Worm (Caenorhabditis elegans) whole organism, young adult: Measurements from ENCODE around the gene Y41D4A.4.

Experiments used
- B0035.1 ChIP-seq: sonication (generic microtip); optimal IDR thresholded peaks from 2 replicates; lab custom pipeline; 2016; ENCODE audit warnings: missing genetic modification characterization, mild to moderate bottlenecking, missing compliant biosample characterization, missing genotype, missing genetic modification reagents
- C06A6.2 ChIP-seq: fragments of 200-800 bp; sonication (Bioruptor generic); conservative IDR thresholded peaks from 2 replicates; pipeline ENCODE4 v1.3.6; 2022; ENCODE audit warnings: missing genetic modification characterization, missing compliant biosample characterization
- F10E7.11 ChIP-seq: sonication (generic microtip); optimal IDR thresholded peaks from 2 replicates; lab custom pipeline; 2017; ENCODE audit warnings: mild to moderate bottlenecking, missing genetic modification characterization, moderate library complexity, missing compliant biosample characterization
- F33H1.4 ChIP-seq: fragments of 200-800 bp; sonication (Bioruptor generic); IDR thresholded peaks from 2 replicates; pipeline ENCODE4 v1.3.6; 2022; ENCODE audit warnings: missing genetic modification reagents, missing genetic modification characterization, missing compliant biosample characterization
- F37B4.10 ChIP-seq: fragments of 200-800 bp; sonication (Bioruptor generic); IDR thresholded peaks from 2 replicates; pipeline ENCODE4 v1.3.6; 2022; ENCODE audit warnings: missing genetic modification characterization, missing compliant biosample characterization
- F49E8.2 ChIP-seq: sonication (generic microtip); optimal IDR thresholded peaks from 3 replicates; lab custom pipeline; 2017; ENCODE audit warnings: missing genetic modification characterization, mild to moderate bottlenecking, missing compliant biosample characterization, antibody characterized with exemption, moderate library complexity; ENCODE audit not compliant: insufficient read depth
- F52B5.7 ChIP-seq: sonication (generic microtip); optimal IDR thresholded peaks from 2 replicates; lab custom pipeline; 2016; ENCODE audit warnings: mild to moderate bottlenecking, missing genetic modification characterization, missing compliant biosample characterization
- F55B11.4 ChIP-seq: sonication (generic microtip); optimal IDR thresholded peaks from 2 replicates; lab custom pipeline; 2016; ENCODE audit warnings: missing compliant biosample characterization, missing genetic modification characterization, borderline replicate concordance; ENCODE audit not compliant: insufficient read depth
- F57A8.1 ChIP-seq: fragments of 200-800 bp; sonication (Bioruptor generic); optimal IDR thresholded peaks from 2 replicates; lab custom pipeline; 2018; ENCODE audit warnings: mild to moderate bottlenecking, missing genetic modification characterization, moderate library complexity, missing compliant biosample characterization
- F57C9.4 ChIP-seq: sonication (generic microtip); optimal IDR thresholded peaks from 2 replicates; lab custom pipeline; 2017; ENCODE audit warnings: mild to moderate bottlenecking, missing genetic modification characterization, missing compliant biosample characterization
- Y53F4B.3 ChIP-seq: fragments of 200-800 bp; sonication (Bioruptor generic); IDR thresholded peaks from 2 replicates; pipeline ENCODE4 v1.3.6; 2022; ENCODE audit warnings: missing genetic modification reagents, missing genetic modification characterization, missing compliant biosample characterization
- Y53G8AR.9 ChIP-seq: fragments of 200-800 bp; sonication (Bioruptor generic); conservative IDR thresholded peaks from 2 replicates; pipeline ENCODE4 v1.3.6; 2022; ENCODE audit warnings: missing genetic modification reagents, missing genetic modification characterization, missing compliant biosample characterization
- Y67H2A.10 ChIP-seq: fragments of 200-800 bp; sonication (Bioruptor generic); conservative IDR thresholded peaks from 2 replicates; pipeline ENCODE4 v1.3.6; 2022; ENCODE audit warnings: missing genetic modification reagents, missing genetic modification characterization, missing compliant biosample characterization
- aptf-2 ChIP-seq: fragments of 200-800 bp; sonication (Bioruptor generic); conservative IDR thresholded peaks from 2 replicates; pipeline ENCODE4 v1.3.6; 2022; ENCODE audit warnings: missing genetic modification reagents, missing genetic modification characterization, missing compliant biosample characterization
- aptf-3 ChIP-seq: fragments of 200-800 bp; sonication (Bioruptor generic); IDR thresholded peaks from 2 replicates; pipeline ENCODE4 v1.3.6; 2022; ENCODE audit warnings: missing genetic modification characterization, missing compliant biosample characterization
- bed-1 ChIP-seq: fragments of 200-800 bp; sonication (Bioruptor generic); IDR thresholded peaks from 2 replicates; pipeline ENCODE4 v1.3.6; 2022; ENCODE audit warnings: missing genetic modification reagents, missing genetic modification characterization, missing compliant biosample characterization
- bed-2 ChIP-seq: fragments of 200-800 bp; sonication (Bioruptor generic); IDR thresholded peaks from 2 replicates; pipeline ENCODE4 v1.3.6; 2022; ENCODE audit warnings: missing genetic modification reagents, missing genetic modification characterization, missing compliant biosample characterization
- ccch-3 ChIP-seq: fragments of 200-800 bp; sonication (Bioruptor generic); optimal IDR thresholded peaks from 2 replicates; lab custom pipeline; 2018; ENCODE audit warnings: mild to moderate bottlenecking, missing genetic modification characterization, missing compliant biosample characterization
- chd-7 ChIP-seq: sonication (generic microtip); optimal IDR thresholded peaks from 2 replicates; lab custom pipeline; 2016; ENCODE audit warnings: mild to moderate bottlenecking, missing genetic modification characterization, moderate library complexity, missing compliant biosample characterization
- egrh-3 ChIP-seq: fragments of 200-800 bp; sonication (Bioruptor generic); IDR thresholded peaks from 2 replicates; pipeline ENCODE4 v1.3.6; 2022; ENCODE audit warnings: missing genetic modification reagents, missing genetic modification characterization, missing compliant biosample characterization
- him-1 ChIP-seq: sonication (generic microtip); optimal IDR thresholded peaks from 2 replicates; lab custom pipeline; 2016; ENCODE audit warnings: missing genotype, missing genetic modification reagents, missing genetic modification characterization, missing compliant biosample characterization
- hmg-1.2 ChIP-seq: fragments of 200-800 bp; sonication (Bioruptor generic); IDR thresholded peaks from 2 replicates; pipeline ENCODE4 v1.3.6; 2022; ENCODE audit warnings: missing genetic modification reagents, missing genetic modification characterization, missing compliant biosample characterization
- hmg-20 ChIP-seq: fragments of 200-800 bp; sonication (Bioruptor generic); IDR thresholded peaks from 2 replicates; pipeline ENCODE4 v1.3.6; 2022; ENCODE audit warnings: missing genetic modification reagents, missing genetic modification characterization, missing compliant biosample characterization
- let-526 ChIP-seq: fragments of 200-800 bp; sonication (Bioruptor generic); IDR thresholded peaks from 2 replicates; pipeline ENCODE4 v1.3.6; 2022; ENCODE audit warnings: missing genetic modification reagents, missing genetic modification characterization, missing compliant biosample characterization
- lin-26 ChIP-seq: fragments of 200-800 bp; sonication (Bioruptor generic); IDR thresholded peaks from 2 replicates; pipeline ENCODE4 v1.3.6; 2022; ENCODE audit warnings: missing genetic modification reagents, missing genetic modification characterization, missing compliant biosample characterization
- lin-35 ChIP-seq, 3 experiments: fragments of 150-350 bp in 2 of 3; sonication (generic microtip) in 1 of 3; optimal IDR thresholded peaks; 2 replicates each; lab custom pipeline; 2014 to 2018; ENCODE audit warnings: missing biosample characterization in 3 of 3, missing genetic modification characterization in 3 of 3, missing genetic modification reagents in 3 of 3
- lsl-1 ChIP-seq: fragments of 200-800 bp; sonication (Bioruptor generic); optimal IDR thresholded peaks from 2 replicates; lab custom pipeline; 2018; ENCODE audit warnings: mild to moderate bottlenecking, missing genetic modification characterization, moderate library complexity, missing compliant biosample characterization
- madf-6 ChIP-seq: fragments of 200-800 bp; sonication (Bioruptor generic); IDR thresholded peaks from 2 replicates; pipeline ENCODE4 v1.3.6; 2022; ENCODE audit warnings: missing genetic modification reagents, missing genetic modification characterization, missing compliant biosample characterization
- madf-8 ChIP-seq: fragments of 200-800 bp; sonication (Bioruptor generic); conservative IDR thresholded peaks from 2 replicates; pipeline ENCODE4 v1.3.6; 2022; ENCODE audit warnings: missing genetic modification reagents, missing genetic modification characterization, missing compliant biosample characterization
- mel-28 ChIP-seq: sonication (generic microtip); optimal IDR thresholded peaks from 2 replicates; lab custom pipeline; 2016; ENCODE audit warnings: borderline replicate concordance, mild to moderate bottlenecking, missing genetic modification characterization, missing compliant biosample characterization
- mes-4 ChIP-seq: sonication (generic microtip); optimal IDR thresholded peaks from 2 replicates; lab custom pipeline; 2016; ENCODE audit warnings: missing genotype, missing genetic modification characterization, missing compliant biosample characterization
- nfya-1 ChIP-seq: sonication (generic microtip); optimal IDR thresholded peaks from 2 replicates; lab custom pipeline; 2017; ENCODE audit warnings: antibody characterized with exemption, missing compliant biosample characterization, missing genetic modification characterization, borderline replicate concordance; ENCODE audit not compliant: insufficient read depth
- nfya-2 ChIP-seq: fragments of 200-800 bp; sonication (Bioruptor generic); IDR thresholded peaks from 2 replicates; pipeline ENCODE4 v1.3.6; 2022; ENCODE audit warnings: missing genetic modification reagents, missing genetic modification characterization, missing compliant biosample characterization
- nhr-179 ChIP-seq: sonication (generic microtip); optimal IDR thresholded peaks from 2 replicates; lab custom pipeline; 2016; ENCODE audit warnings: mild to moderate bottlenecking, missing genetic modification characterization, missing compliant biosample characterization
- nhr-80 ChIP-seq: sonication (generic microtip); optimal IDR thresholded peaks from 2 replicates; lab custom pipeline; 2016; ENCODE audit warnings: missing genetic modification characterization, missing compliant biosample characterization
- pbrm-1 ChIP-seq: fragments of 200-800 bp; sonication (Bioruptor generic); IDR thresholded peaks from 2 replicates; pipeline ENCODE4 v1.3.6; 2022; ENCODE audit warnings: missing genetic modification reagents, missing genetic modification characterization, missing compliant biosample characterization
- sea-2 ChIP-seq: fragments of 200-800 bp; sonication (Bioruptor generic); IDR thresholded peaks from 2 replicates; pipeline ENCODE4 v1.3.6; 2022; ENCODE audit warnings: missing genetic modification characterization, missing compliant biosample characterization
- snpc-3.4 ChIP-seq: sonication (generic microtip); optimal IDR thresholded peaks from 2 replicates; lab custom pipeline; 2017; ENCODE audit warnings: missing genetic modification characterization, mild to moderate bottlenecking, missing compliant biosample characterization, antibody characterized with exemption, moderate library complexity, missing genotype, missing genetic modification reagents
- somi-1 ChIP-seq: fragments of 200-800 bp; sonication (Bioruptor generic); optimal IDR thresholded peaks from 2 replicates; lab custom pipeline; 2018; ENCODE audit warnings: mild to moderate bottlenecking, missing genetic modification characterization, missing compliant biosample characterization
- tbp1 ChIP-seq: fragments of 200-800 bp; sonication (Bioruptor generic); optimal IDR thresholded peaks from 2 replicates; lab custom pipeline; 2018; ENCODE audit warnings: mild to moderate bottlenecking, missing genetic modification characterization, missing compliant biosample characterization
- unc-130 ChIP-seq: sonication (generic microtip); optimal IDR thresholded peaks from 2 replicates; lab custom pipeline; 2016; ENCODE audit warnings: missing genetic modification reagents, missing genetic modification characterization, missing compliant biosample characterization
- unc-62 ChIP-seq: fragments of 150-350 bp; optimal IDR thresholded peaks from 2 replicates; lab custom pipeline; 2014; ENCODE audit warnings: missing biosample characterization, missing genetic modification reagents, missing genetic modification characterization
- zfh-2 ChIP-seq: fragments of 200-800 bp; sonication (Bioruptor generic); conservative IDR thresholded peaks from 2 replicates; pipeline ENCODE4 v1.3.6; 2022; ENCODE audit warnings: missing genetic modification reagents, missing genetic modification characterization, missing compliant biosample characterization
- ztf-18 ChIP-seq: sonication (generic microtip); optimal IDR thresholded peaks from 2 replicates; lab custom pipeline; 2016; ENCODE audit warnings: missing genotype, mild to moderate bottlenecking, missing genetic modification characterization, missing compliant biosample characterization
- ztf-25 ChIP-seq: fragments of 200-800 bp; sonication (Bioruptor generic); IDR thresholded peaks from 2 replicates; pipeline ENCODE4 v1.3.6; 2022; ENCODE audit warnings: missing genetic modification reagents, missing genetic modification characterization, missing compliant biosample characterization

The Y41D4A.4 gene

ce11 chrIV:1709695-1710315 is 36.0 kb upstream of the Y41D4A.4 start, which contains the start of the genes pbs-1 and K08D12.3 (continued):
- TF ChIP-seq pbrm-1 (GFP tag; lab: Robert Waterston, UW) (peak; percentile 68), madf-6 (peak; percentile 72; the same call in 1 of the 2 replicates), bed-2 (no peak), bed-1 (no peak), ztf-18 (tag; lab: Kevin White, UChicago) (no peak), F33H1.4 (GFP tag; lab: Robert Waterston, UW) (peak; percentile 81), hmg-1.2 (GFP tag; lab: Robert Waterston, UW) (0 out of 2 replicates have a peak, but pooled peaks have one; percentile 13), ccch-3 (GFP tag; lab: Kevin White, UChicago) (no peak), F49E8.2 (tag; lab: Kevin White, UChicago) (peak; percentile 63), F55B11.4 (tag; lab: Kevin White, UChicago) (no peak), aptf-3 (GFP tag; lab: Robert Waterston, UW) (no peak), B0035.1 (tag; lab: Kevin White, UChicago) (no peak), nhr-80 (peak; percentile 19), F37B4.10 (GFP tag; lab: Robert Waterston, UW) (no peak), nhr-179 (tag; lab: Kevin White, UChicago) (no peak), C06A6.2 (GFP tag; lab: Robert Waterston, UW) (no peak; the same call in 1 of the 2 replicates), F57C9.4 (tag; lab: Kevin White, UChicago) (no peak), madf-8 (GFP tag; lab: Robert Waterston, UW) (0 out of 2 replicates have a peak, but pooled peaks have one; percentile 28), hmg-20 (GFP tag; lab: Robert Waterston, UW) (no peak), lin-35 (GFP tag; optimal IDR thresholded peaks at IDR 0.05; lab: Kevin White, UChicago) (peak in 2 of 3 experiments; percentile 7 to 87), unc-62 (GFP tag; lab: Kevin White, UChicago) (no peak), snpc-3.4 (tag; lab: Kevin White, UChicago) (peak; percentile 46), F52B5.7 (no peak), nfya-1 (tag; lab: Kevin White, UChicago) (no peak), zfh-2 (GFP tag; lab: Robert Waterston, UW) (no peak), egrh-3 (GFP tag; lab: Robert Waterston, UW) (no peak), Y67H2A.10 (GFP tag; lab: Robert Waterston, UW) (no peak), Y53F4B.3 (GFP tag; lab: Robert Waterston, UW) (no peak), F57A8.1 (GFP tag; lab: Kevin White, UChicago) (no peak), him-1 (tag; lab: Kevin White, UChicago) (no peak), sea-2 (GFP tag; lab: Robert Waterston, UW) (no peak), tbp1 (GFP tag; lab: Kevin White, UChicago) (peak; percentile 43), ztf-25 (GFP tag; lab: Robert Waterston, UW) (no peak), mel-28 (tag; lab: Kevin White, UChicago) (no peak), lsl-1 (GFP tag; lab: Kevin White, UChicago) (peak; percentile 58), nfya-2 (GFP tag; lab: Robert Waterston, UW) (no peak), chd-7 (tag; lab: Kevin White, UChicago) (no peak), aptf-2 (no peak), lin-26 (GFP tag; lab: Robert Waterston, UW) (no peak), Y53G8AR.9 (GFP tag; lab: Robert Waterston, UW) (peak; percentile 54; the same call in 1 of the 2 replicates), unc-130 (no peak), let-526 (no peak), somi-1 (GFP tag; lab: Kevin White, UChicago) (no peak), mes-4 (tag; lab: Kevin White, UChicago) (no peak), F10E7.11 (tag; lab: Kevin White, UChicago) (no peak)
